Fruit fly (Drosophila melanogaster) whole organism, wandering third instar larva: ENCODE results near the gene CG42820.

Experiments used
- Hr78 ChIP-seq: fragments of >200 bp; optimal IDR thresholded peaks from 2 replicates; lab custom pipeline; 2017; ENCODE audit warnings: missing biosample characterization, missing genetic modification characterization
- Mio ChIP-seq: sonication (Bioruptor generic); optimal IDR thresholded peaks from 2 replicates; lab custom pipeline; 2016; ENCODE audit warnings: missing biosample characterization, missing genetic modification characterization
- br ChIP-seq: fragments of 200-800 bp; sonication (Bioruptor generic); optimal IDR thresholded peaks from 2 replicates; lab custom pipeline; 2016; ENCODE audit warnings: missing biosample characterization, missing genetic modification characterization

DNA sequence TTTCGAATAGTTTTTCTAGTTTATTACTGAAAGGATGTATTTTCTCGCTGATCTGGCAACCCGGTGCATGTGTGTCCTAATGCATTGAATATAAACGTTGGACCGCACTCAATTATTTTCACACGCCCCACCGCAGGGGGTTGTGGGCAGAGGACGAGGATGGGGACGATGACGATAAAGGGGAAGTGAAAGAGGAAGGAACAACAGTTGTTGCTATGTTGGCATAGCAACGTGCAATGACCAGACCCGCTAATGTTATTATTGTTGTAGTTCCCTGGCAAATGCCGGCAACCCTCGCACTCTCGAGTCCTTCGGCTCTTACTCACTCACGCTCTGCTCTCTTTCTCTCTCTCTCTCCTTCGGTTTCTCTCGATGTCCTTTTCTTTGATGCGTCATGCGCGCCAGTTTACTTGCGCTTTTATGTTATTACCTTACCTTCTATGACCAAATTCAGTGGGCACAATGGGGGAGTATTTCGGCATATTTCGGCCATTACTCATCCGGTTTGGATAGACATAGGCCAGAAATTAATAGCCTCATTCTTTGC lies 32.5 kb upstream of the CG42820 start:
- no peak for TF ChIP-seq Hr78 (GFP tag; lab: Kevin White, UChicago)
- TF ChIP-seq Mio (GFP tag; lab: Kevin White, UChicago), result no peak
- no peak for TF ChIP-seq br (GFP tag; lab: Kevin White, UChicago)
